Fruit fly (Drosophila melanogaster) whole organism: ENCODE data around the gene CG14684.

Experiments used
- CG8478 ChIP-seq: fragments of >200 bp; optimal IDR thresholded peaks from 2 replicates; lab custom pipeline; 2018; ENCODE audit warnings: inconsistent platforms
- Dll ChIP-seq: fragments of >200 bp; optimal IDR thresholded peaks from 2 replicates; lab custom pipeline; 2017
- pan ChIP-seq: fragments of >200 bp; optimal IDR thresholded peaks from 2 replicates; lab custom pipeline; 2017
- usp ChIP-seq: fragments of >200 bp; optimal IDR thresholded peaks from 2 replicates; lab custom pipeline; 2017; ENCODE audit warnings: missing biosample characterization, missing genetic modification characterization, mixed read lengths

- TF ChIP-seq pan (lab: Kevin White, UChicago) (no peak), Dll (lab: Kevin White, UChicago) (no peak), CG8478 (no peak), usp (GFP tag; lab: Kevin White, UChicago) (no peak)
These were observed 47.2 kb upstream of the CG14684 start for dm6 chr3R:10659563-10659962.
